Worm (Caenorhabditis elegans): ENCODE measurements around the gene alr-1.

DNA sequence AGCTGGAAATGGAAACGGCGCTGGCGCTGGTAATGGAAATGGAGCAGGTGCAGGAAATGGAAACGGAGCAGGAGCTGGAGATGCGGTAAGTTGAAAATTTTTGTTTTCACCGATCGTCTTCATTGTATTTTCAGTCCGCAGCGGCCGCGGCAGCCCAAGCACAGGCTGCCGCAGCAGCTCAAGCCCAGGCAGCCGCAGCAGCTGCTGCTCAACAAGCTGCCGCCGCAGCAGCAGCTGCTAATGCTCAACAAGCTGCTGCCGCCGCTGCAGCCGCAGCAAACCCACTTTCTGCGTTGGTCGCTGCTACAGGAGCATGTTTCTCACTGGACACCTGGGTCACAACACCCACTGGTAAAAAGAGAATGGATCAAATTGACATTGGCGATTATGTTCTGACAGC, 11.0 kb downstream of the alr-1 start:
- TF ChIP-seq pqm-1 (tag; optimal IDR thresholded peaks at IDR 0.05) = no peak
- no peak for TF ChIP-seq lin-15B (tag; optimal IDR thresholded peaks at IDR 0.05)
- TF ChIP-seq ZK546.5 (tag; optimal IDR thresholded peaks at IDR 0.05) = no peak
- no peak for TF ChIP-seq lin-39 (tag; optimal IDR thresholded peaks at IDR 0.05)
- TF ChIP-seq R02D3.7 (tag; optimal IDR thresholded peaks at IDR 0.05) = no peak

Data from whole organism, L3 larva.